Fruit fly (Drosophila melanogaster): ENCODE measurements around the gene CG43739.

Gene CG43739

DNA sequence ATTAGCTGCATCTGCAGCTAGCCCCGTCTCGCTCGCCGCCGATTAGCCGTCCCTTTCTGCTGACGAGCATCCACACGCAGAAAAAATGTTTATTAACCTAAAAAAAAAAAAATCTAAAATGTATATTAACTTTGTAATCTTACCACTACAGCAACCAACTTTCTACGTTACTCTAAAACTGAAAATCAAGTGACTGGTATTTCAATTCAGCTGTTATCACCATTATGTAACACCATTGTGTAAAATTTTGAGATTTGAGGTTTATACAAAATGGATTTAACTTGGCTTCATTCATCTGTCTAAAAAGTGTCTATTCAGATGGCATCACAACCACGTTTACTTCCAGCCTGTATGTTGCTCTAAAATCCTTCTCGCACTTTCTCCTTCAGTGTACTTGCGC lies 17.7 kb upstream of the CG43739 start (continued):
- TF ChIP-seq pfk (GFP tag; optimal IDR thresholded peaks at IDR 0.05) (no peak), ham (GFP tag; IDR thresholded peaks at IDR 0.05) (no peak), CG1647 (GFP tag; optimal IDR thresholded peaks at IDR 0.05) (no peak), CG17328 (GFP tag; IDR thresholded peaks at IDR 0.05) (no peak), CG12942 (GFP tag; optimal IDR thresholded peaks at IDR 0.05) (no peak), pan (optimal IDR thresholded peaks at IDR 0.05) (no peak), pan (GFP tag; optimal IDR thresholded peaks at IDR 0.05 in 1 of 2, IDR thresholded peaks at IDR 0.05 in 1 of 2) (no peak), CG34376 (GFP tag; optimal IDR thresholded peaks at IDR 0.05) (no peak), CG4328 (GFP tag; optimal IDR thresholded peaks at IDR 0.05) (no peak), sens-2 (GFP tag; IDR thresholded peaks at IDR 0.05) (no peak), CG16813 (GFP tag; IDR thresholded peaks at IDR 0.05; ENCODE audit: partially characterized antibody) (no peak), esg (GFP tag; conservative IDR thresholded peaks at IDR 0.05) (no peak), CG3407 (GFP tag; optimal IDR thresholded peaks at IDR 0.05) (no peak), CG2199 (GFP tag; IDR thresholded peaks at IDR 0.05) (0 out of 3 replicates have a peak, but pooled peaks have one; percentile 15), kay (GFP tag; optimal IDR thresholded peaks at IDR 0.05) (no peak), CG15479 (GFP tag; optimal IDR thresholded peaks at IDR 0.05) (no peak), toy (GFP tag; IDR thresholded peaks at IDR 0.05) (no peak), croc (GFP tag; conservative IDR thresholded peaks at IDR 0.05) (0 out of 3 replicates have a peak, but pooled peaks have one; percentile 21), CG10979 (tag; optimal IDR thresholded peaks at IDR 0.05) (peak; percentile 69), schlank (tag; optimal IDR thresholded peaks at IDR 0.05) (no peak), gsb-n (tag; optimal IDR thresholded peaks at IDR 0.05) (peak; percentile 4), danr (GFP tag; IDR thresholded peaks at IDR 0.05) (no peak), NFAT (GFP tag; IDR thresholded peaks at IDR 0.05) (no peak), Hmx (GFP tag; optimal IDR thresholded peaks at IDR 0.05) (no peak), CG14441 (GFP tag; IDR thresholded peaks at IDR 0.05) (no peak), CG34224 (GFP tag; IDR thresholded peaks at IDR 0.05; ENCODE audit: partially characterized antibody) (no peak), wek (GFP tag; optimal IDR thresholded peaks at IDR 0.05) (no peak), CG8924 (tag; optimal IDR thresholded peaks at IDR 0.05) (no peak), bowl (GFP tag; IDR thresholded peaks at IDR 0.05) (no peak), CG12236 (GFP tag; optimal IDR thresholded peaks at IDR 0.05) (no peak), Trl (optimal IDR thresholded peaks at IDR 0.05) (no peak), Trl (GFP tag; optimal IDR thresholded peaks at IDR 0.05) (no peak), gcm2 (GFP tag; optimal IDR thresholded peaks at IDR 0.05) (no peak), lab (GFP tag; optimal IDR thresholded peaks at IDR 0.05) (no peak), CoRest (tag; optimal IDR thresholded peaks at IDR 0.05) (peak; percentile 13), zfh1 (GFP tag; IDR thresholded peaks at IDR 0.05) (no peak; the same call in 2 of the 3 replicates), wdn (GFP tag; IDR thresholded peaks at IDR 0.05) (no peak), inv (GFP tag; IDR thresholded peaks at IDR 0.05; ENCODE audit: partially characterized antibody) (no peak), CG32772 (GFP tag; IDR thresholded peaks at IDR 0.05) (no peak), nerfin-2 (GFP tag; IDR thresholded peaks at IDR 0.05; ENCODE audit: partially characterized antibody) (no peak), repo (GFP tag; optimal IDR thresholded peaks at IDR 0.05) (no peak), MBD-R2 (GFP tag; IDR thresholded peaks at IDR 0.05) (no peak), CG7839 (tag; optimal IDR thresholded peaks at IDR 0.05) (peak; percentile 4), tgo (GFP tag; IDR thresholded peaks at IDR 0.05) (no peak), CG3847 (GFP tag; IDR thresholded peaks at IDR 0.05) (no peak), run (tag; optimal IDR thresholded peaks at IDR 0.05) (no peak), bcd (GFP tag; optimal IDR thresholded peaks at IDR 0.05) (no peak), Dek (tag; optimal IDR thresholded peaks at IDR 0.05) (no peak), gro (GFP tag; optimal IDR thresholded peaks at IDR 0.05) (no peak), CG4424 (GFP tag; optimal IDR thresholded peaks at IDR 0.05) (peak; percentile 26), Lpt (GFP tag; optimal IDR thresholded peaks at IDR 0.05) (no peak), CG14965 (GFP tag; optimal IDR thresholded peaks at IDR 0.05; ENCODE audit: borderline replicate concordance) (no peak), maf-S (GFP tag; optimal IDR thresholded peaks at IDR 0.05) (no peak)
